Fruit fly (Drosophila melanogaster) whole organism, prepupa: Measurements from ENCODE around the gene CG46383.

Source experiments
- CG10631 ChIP-seq: fragments of 200-800 bp; sonication (Bioruptor generic); optimal IDR thresholded peaks from 2 replicates; lab custom pipeline; 2016; ENCODE audit warnings: missing biosample characterization, missing genetic modification characterization
- CG6792 ChIP-seq: fragments of 200-800 bp; sonication (Bioruptor generic); optimal IDR thresholded peaks from 3 replicates; lab custom pipeline; 2016; ENCODE audit warnings: missing biosample characterization, missing genetic modification characterization
- Ets96B ChIP-seq: fragments of 200-800 bp; optimal IDR thresholded peaks from 2 replicates; lab custom pipeline; 2019; ENCODE audit warnings: missing biosample characterization, mild to moderate bottlenecking, missing genetic modification characterization, moderate library complexity
- Smox ChIP-seq: fragments of 200-800 bp; sonication (Bioruptor generic); optimal IDR thresholded peaks from 3 replicates; lab custom pipeline; 2016; ENCODE audit warnings: missing biosample characterization, missing genetic modification characterization
- dac ChIP-seq: fragments of 200-800 bp; sonication (Bioruptor generic); optimal IDR thresholded peaks from 2 replicates; lab custom pipeline; 2017; ENCODE audit warnings: missing biosample characterization, mild to moderate bottlenecking, missing genetic modification characterization
- net ChIP-seq: fragments of 200-800 bp; sonication (Bioruptor generic); optimal IDR thresholded peaks from 3 replicates; lab custom pipeline; 2016; ENCODE audit warnings: missing biosample characterization, missing genetic modification characterization
- svp ChIP-seq: fragments of 200-800 bp; sonication (Bioruptor generic); peaks from one replicate; lab custom pipeline; 2016; ENCODE audit warnings: missing biosample characterization, missing genetic modification characterization

DNA sequence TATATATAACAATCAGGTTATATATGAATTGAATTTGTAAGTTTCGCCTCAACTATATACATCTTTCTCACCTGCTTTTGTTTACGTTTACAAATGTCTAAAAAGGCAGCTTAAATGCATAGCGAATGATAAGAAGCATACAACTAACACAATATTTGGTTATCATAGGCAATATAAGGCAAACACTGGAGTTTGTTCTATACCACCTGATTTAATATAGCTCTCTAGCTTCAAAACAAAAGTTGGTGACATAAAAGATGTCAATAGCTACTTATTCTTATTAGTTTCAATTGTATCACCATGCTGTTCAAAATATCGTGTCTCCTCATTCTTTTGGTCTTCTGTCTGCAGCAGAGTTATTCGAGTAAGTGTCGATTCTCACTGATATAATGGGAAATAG lies 24.8 kb downstream of the CG46383 start:
- TF ChIP-seq CG10631 (no peak), CG6792 (no peak), Ets96B (no peak), dac (GFP tag; lab: Kevin White, UChicago) (no peak), Smox (no peak), net (GFP tag; lab: Kevin White, UChicago) (no peak), svp (GFP tag; lab: Kevin White, UChicago) (no peak)
